Worm (Caenorhabditis elegans): ENCODE results near the gene F31D5.7.

Gene F31D5.7

DNA sequence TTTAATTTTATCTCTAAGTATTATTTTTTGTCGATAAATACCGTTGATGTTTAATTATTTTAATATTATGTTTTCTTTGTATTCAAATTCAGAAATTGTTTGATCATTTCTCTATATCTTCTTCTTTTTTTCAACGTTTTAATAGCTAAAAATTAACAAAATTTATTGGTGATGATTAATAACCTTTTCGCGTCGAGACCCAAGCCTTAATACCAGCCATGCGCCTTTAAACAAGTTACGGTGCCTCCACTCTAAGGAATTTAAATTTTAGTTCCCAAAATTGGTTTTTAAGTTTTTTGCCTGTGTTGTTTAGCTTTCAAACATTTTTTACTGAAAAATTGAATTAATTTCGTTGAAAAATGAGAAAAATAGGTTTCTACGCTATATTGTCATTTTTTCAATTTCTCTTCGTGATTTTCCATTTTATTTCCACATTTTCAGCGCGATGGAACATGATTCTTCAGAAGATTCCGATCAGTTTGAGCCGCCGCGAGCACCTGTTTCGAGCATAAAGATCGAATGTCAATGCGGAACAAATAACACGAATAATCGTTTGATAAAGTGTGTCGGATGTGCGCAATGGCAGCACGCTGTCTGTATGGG, 18.0 kb downstream of the F31D5.7 start, which contains the start of gene C16A11.3 (continued):
- TF ChIP-seq madf-8 (GFP tag; conservative IDR thresholded peaks at IDR 0.05): peak; percentile 48
- TF ChIP-seq nhr-90 (tag; optimal IDR thresholded peaks at IDR 0.05): no peak
- TF ChIP-seq tbx-9 (tag; optimal IDR thresholded peaks at IDR 0.05; ENCODE audit: borderline replicate concordance): no peak
- TF ChIP-seq lin-54 (GFP tag; optimal IDR thresholded peaks at IDR 0.05): peak; percentile 12
- no peak for TF ChIP-seq F57C9.4 (tag; optimal IDR thresholded peaks at IDR 0.05)
- no peak for TF ChIP-seq gei-17 (GFP tag; optimal IDR thresholded peaks at IDR 0.05)
- peak; percentile 91 for TF ChIP-seq hrde-1 (tag; optimal IDR thresholded peaks at IDR 0.05; ENCODE audit: borderline replicate concordance)
- peak; percentile 65 for TF ChIP-seq snpc-3.4 (tag; optimal IDR thresholded peaks at IDR 0.05)
- TF ChIP-seq unc-62 (GFP tag; optimal IDR thresholded peaks at IDR 0.05): no peak
- TF ChIP-seq F33H1.4 (GFP tag; IDR thresholded peaks at IDR 0.05): peak; percentile 74
- no peak for TF ChIP-seq atf-7 (tag; optimal IDR thresholded peaks at IDR 0.05)
- TF ChIP-seq lin-26 (GFP tag; IDR thresholded peaks at IDR 0.05): no peak
- peak; percentile 41 for TF ChIP-seq F10E7.11 (tag; optimal IDR thresholded peaks at IDR 0.05)
- TF ChIP-seq hsf-1 (GFP tag; IDR thresholded peaks at IDR 0.05): no peak; the same call in 1 of the 2 replicates
- TF ChIP-seq madf-3 (GFP tag; IDR thresholded peaks at IDR 0.05): 0 out of 2 replicates have a peak, but pooled peaks have one; percentile 54
- TF ChIP-seq Y56A3A.18 (GFP tag; IDR thresholded peaks at IDR 0.05): peak; percentile 76; the same call in 1 of the 2 replicates
- no peak; the same call in 1 of the 2 replicates for TF ChIP-seq pbrm-1 (GFP tag; IDR thresholded peaks at IDR 0.05)
- no peak for TF ChIP-seq mxl-1 (tag; optimal IDR thresholded peaks at IDR 0.05)
- TF ChIP-seq ceh-91 (GFP tag; IDR thresholded peaks at IDR 0.05): no peak
- TF ChIP-seq hlh-26 (GFP tag; conservative IDR thresholded peaks at IDR 0.05): no peak
- no peak for TF ChIP-seq C17E4.6 (GFP tag; IDR thresholded peaks at IDR 0.05)
- TF ChIP-seq madf-6 (GFP tag; IDR thresholded peaks at IDR 0.05): peak; percentile 87
- TF ChIP-seq D2030.7 (GFP tag; IDR thresholded peaks at IDR 0.05): no peak
- TF ChIP-seq F37B4.10 (GFP tag; IDR thresholded peaks at IDR 0.05): no peak
- no peak for TF ChIP-seq egrh-3 (GFP tag; IDR thresholded peaks at IDR 0.05)
- TF ChIP-seq athp-1 (tag; optimal IDR thresholded peaks at IDR 0.05): peak; percentile 62
- TF ChIP-seq sptf-2 (GFP tag; optimal IDR thresholded peaks at IDR 0.05): no peak

DNA sequence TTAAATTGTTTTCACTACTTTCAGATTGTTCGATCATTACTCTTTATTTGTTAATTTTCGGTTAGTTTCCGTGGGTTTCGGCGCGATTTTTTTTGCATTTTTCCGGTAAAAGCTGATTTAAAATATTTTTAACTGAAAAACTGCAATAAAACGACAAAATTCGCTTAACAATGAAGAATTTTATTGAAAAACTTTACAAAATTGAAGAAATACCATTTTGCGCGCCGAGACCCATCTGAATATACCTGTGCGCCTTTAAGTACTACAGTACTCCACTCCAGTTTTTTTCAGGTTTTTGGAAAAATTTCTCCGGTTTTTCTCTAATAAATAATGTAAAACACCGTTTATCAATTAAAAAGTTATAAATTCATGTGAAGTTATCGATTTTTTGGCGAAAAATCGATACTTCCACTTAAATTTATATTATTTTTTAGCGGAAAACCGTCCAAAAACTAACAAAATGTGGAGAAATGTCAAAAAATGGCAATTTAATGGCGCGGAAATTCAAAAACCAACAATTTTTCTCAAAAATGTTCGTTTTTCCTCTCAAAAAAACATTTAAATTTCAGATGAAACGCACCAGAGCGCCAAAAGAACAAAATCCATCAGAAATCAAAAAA, 19.7 kb downstream of the F31D5.7 start, which contains the start of gene C16A11.10:
Gene C16A11.10 (plus strand): TSS at position 570 of the 620 bp plus-strand sequence.
- TF ChIP-seq zfh-2 (GFP tag; conservative IDR thresholded peaks at IDR 0.05): no peak
- TF ChIP-seq madf-6 (GFP tag; IDR thresholded peaks at IDR 0.05): peak; percentile 78
- TF ChIP-seq ztf-26 (tag; optimal IDR thresholded peaks at IDR 0.05): no peak
- TF ChIP-seq F57C9.4 (tag; optimal IDR thresholded peaks at IDR 0.05): no peak
- no peak for TF ChIP-seq atf-7 (tag; optimal IDR thresholded peaks at IDR 0.05)
- no peak for TF ChIP-seq unc-130 (GFP tag; optimal IDR thresholded peaks at IDR 0.05)
- TF ChIP-seq madf-8 (GFP tag; conservative IDR thresholded peaks at IDR 0.05): peak; percentile 22; the same call in 1 of the 2 replicates
- TF ChIP-seq D2030.7 (GFP tag; IDR thresholded peaks at IDR 0.05): no peak
- no peak for TF ChIP-seq attf-3 (GFP tag; conservative IDR thresholded peaks at IDR 0.05)
- peak; percentile 52 for TF ChIP-seq xnd-1 (tag; optimal IDR thresholded peaks at IDR 0.05)
- TF ChIP-seq snpc-1.1 (tag; optimal IDR thresholded peaks at IDR 0.05; ENCODE audit: insufficient read depth): no peak
- TF ChIP-seq dpff-1 (tag; optimal IDR thresholded peaks at IDR 0.05): no peak
- TF ChIP-seq F52B5.7 (tag; optimal IDR thresholded peaks at IDR 0.05): no peak
- no peak for TF ChIP-seq Y95B8A.8 (GFP tag; IDR thresholded peaks at IDR 0.05)
- TF ChIP-seq lsl-1 (GFP tag; optimal IDR thresholded peaks at IDR 0.05): peak; percentile 77
- TF ChIP-seq mel-28 (tag; optimal IDR thresholded peaks at IDR 0.05; ENCODE audit: borderline replicate concordance): no peak
- no peak for TF ChIP-seq F37B4.10 (GFP tag; IDR thresholded peaks at IDR 0.05)
- no peak for TF ChIP-seq chd-7 (tag; optimal IDR thresholded peaks at IDR 0.05)
- TF ChIP-seq lin-35 (GFP tag; optimal IDR thresholded peaks at IDR 0.05): no peak
- TF ChIP-seq F33H1.4 (GFP tag; IDR thresholded peaks at IDR 0.05): peak; percentile 75
- no peak for TF ChIP-seq F10E7.11 (tag; optimal IDR thresholded peaks at IDR 0.05)
- TF ChIP-seq sptf-2 (GFP tag; optimal IDR thresholded peaks at IDR 0.05): no peak
- no peak for TF ChIP-seq F57A8.1 (GFP tag; optimal IDR thresholded peaks at IDR 0.05)
- no peak for TF ChIP-seq T26A5.8 (tag; optimal IDR thresholded peaks at IDR 0.05)
- TF ChIP-seq gei-17 (GFP tag; optimal IDR thresholded peaks at IDR 0.05): no peak
- TF ChIP-seq lin-54 (GFP tag; optimal IDR thresholded peaks at IDR 0.05): peak; percentile 8
- no peak for TF ChIP-seq mxl-1 (tag; optimal IDR thresholded peaks at IDR 0.05)
- TF ChIP-seq let-607 (tag; optimal IDR thresholded peaks at IDR 0.05): no peak
- TF ChIP-seq ztf-28 (GFP tag; IDR thresholded peaks at IDR 0.05): no peak
- no peak for TF ChIP-seq hsf-1 (GFP tag; IDR thresholded peaks at IDR 0.05)
